Worm (Caenorhabditis elegans): ENCODE results near the gene ccpp-6.

The ccpp-6 gene

DNA sequence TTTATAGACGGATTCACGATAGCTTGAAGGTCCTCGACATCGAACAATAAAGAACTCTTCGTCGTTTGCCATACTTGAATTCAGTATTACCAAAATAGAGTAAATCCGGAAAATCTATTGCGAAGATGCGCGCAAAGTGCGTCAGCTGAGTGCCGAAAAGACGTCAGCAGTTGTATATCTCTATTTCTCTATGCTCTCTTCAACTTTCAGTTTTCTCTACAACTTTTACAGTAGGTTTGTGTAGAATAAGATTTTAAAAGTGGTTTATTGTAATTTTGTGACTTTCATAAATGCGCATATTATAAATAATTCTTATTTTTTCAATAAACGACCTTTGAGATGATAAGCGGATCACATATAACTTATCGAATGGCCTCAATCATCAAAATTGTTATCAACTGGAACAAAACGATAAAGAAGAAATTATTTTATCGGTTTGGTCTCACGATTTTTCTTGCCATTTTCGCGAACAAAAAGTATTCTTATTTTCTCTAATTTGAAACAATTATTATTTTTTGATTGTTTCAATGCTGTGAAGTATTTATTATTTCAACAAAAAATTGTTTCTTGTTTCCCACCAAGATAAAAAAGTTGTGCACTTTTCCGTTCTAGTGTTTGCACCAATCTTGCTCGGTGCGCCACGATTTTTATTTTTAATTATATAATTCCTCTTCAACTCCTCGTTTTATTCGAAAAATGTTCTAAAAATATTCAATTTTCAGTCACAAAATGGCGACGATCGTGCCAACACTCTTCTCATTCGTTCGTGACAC lies 13.7 kb downstream of the ccpp-6 start, which contains the start of the genes agt-2 and F09E5.3 (continued):
- TF ChIP-seq ceh-6 (GFP tag; optimal IDR thresholded peaks at IDR 0.05) (no peak), dmd-4 (tag; optimal IDR thresholded peaks at IDR 0.05; ENCODE audit: borderline replicate concordance) (no peak), pros-1 (tag; optimal IDR thresholded peaks at IDR 0.05) (no peak), ceh-14 (tag; optimal IDR thresholded peaks at IDR 0.05) (no peak), pax-1 (tag; optimal IDR thresholded peaks at IDR 0.05) (no peak), hlh-13 (GFP tag; optimal IDR thresholded peaks at IDR 0.05) (no peak), dve-1 (tag; optimal IDR thresholded peaks at IDR 0.05) (peak; percentile 68), npax-4 (tag; optimal IDR thresholded peaks at IDR 0.05) (no peak), hlh-8 (tag; optimal IDR thresholded peaks at IDR 0.05) (no peak), ceh-30 (tag; optimal IDR thresholded peaks at IDR 0.05) (peak; percentile 92), ceh-2 (tag; optimal IDR thresholded peaks at IDR 0.05) (peak; percentile 7), ceh-9 (tag; optimal IDR thresholded peaks at IDR 0.05) (no peak), ceh-48 (tag; optimal IDR thresholded peaks at IDR 0.05) (peak; percentile 40), ets-4 (tag; optimal IDR thresholded peaks at IDR 0.05) (peak; percentile 47), lin-11 (tag; optimal IDR thresholded peaks at IDR 0.05) (no peak), hlh-30 (tag; optimal IDR thresholded peaks at IDR 0.05; ENCODE audit: insufficient read depth) (peak; percentile 42), pat-9 (tag; optimal IDR thresholded peaks at IDR 0.05) (no peak), mec-3 (tag; optimal IDR thresholded peaks at IDR 0.05; ENCODE audit: borderline replicate concordance) (no peak), nhr-232 (tag; optimal IDR thresholded peaks at IDR 0.05) (no peak), nhr-11 (tag; optimal IDR thresholded peaks at IDR 0.05) (no peak), C08G9.2 (tag; optimal IDR thresholded peaks at IDR 0.05) (no peak), C38D4.7 (GFP tag; optimal IDR thresholded peaks at IDR 0.05) (no peak), K09A11.1 (tag; optimal IDR thresholded peaks at IDR 0.05; ENCODE audit: insufficient read depth) (no peak), Y22D7AL.16 (tag; optimal IDR thresholded peaks at IDR 0.05) (peak; percentile 1), pha-2 (tag; optimal IDR thresholded peaks at IDR 0.05) (no peak), elt-4 (tag; optimal IDR thresholded peaks at IDR 0.05) (no peak), ztf-16 (tag; optimal IDR thresholded peaks at IDR 0.05) (no peak), ceh-19 (GFP tag; optimal IDR thresholded peaks at IDR 0.05) (no peak), hlh-15 (tag; optimal IDR thresholded peaks at IDR 0.05) (no peak), ama-1 (optimal IDR thresholded peaks at IDR 0.05) (no peak), ceh-22 (tag; optimal IDR thresholded peaks at IDR 0.05) (no peak), pag-3 (tag; optimal IDR thresholded peaks at IDR 0.05; ENCODE audit: borderline replicate concordance) (no peak), fkh-10 (GFP tag; optimal IDR thresholded peaks at IDR 0.05) (no peak), unc-86 (tag; optimal IDR thresholded peaks at IDR 0.05) (no peak), pqm-1 (tag; optimal IDR thresholded peaks at IDR 0.05) (no peak), K02D7.2 (tag; optimal IDR thresholded peaks at IDR 0.05) (no peak), nfya-1 (tag; optimal IDR thresholded peaks at IDR 0.05) (peak; percentile 81), ceh-18 (tag; optimal IDR thresholded peaks at IDR 0.05) (peak; percentile 56), fax-1 (tag; optimal IDR thresholded peaks at IDR 0.05) (no peak), elt-2 (tag; optimal IDR thresholded peaks at IDR 0.05) (peak; percentile 97), ttx-3 (tag; optimal IDR thresholded peaks at IDR 0.05) (no peak), eyg-1 (tag; optimal IDR thresholded peaks at IDR 0.05) (no peak), che-1 (tag; optimal IDR thresholded peaks at IDR 0.05) (no peak), sox-2 (GFP tag; IDR thresholded peaks at IDR 0.05) (no peak), ceh-31 (tag; optimal IDR thresholded peaks at IDR 0.05) (peak; percentile 42), ref-2 (tag; optimal IDR thresholded peaks at IDR 0.05) (peak; percentile 31), unc-42 (tag; optimal IDR thresholded peaks at IDR 0.05) (peak; percentile 65)

All from whole organism, late embryonic.